Worm (Caenorhabditis elegans) whole organism, mixed stage, embryonic: ENCODE results near the gene BE10.5.

Source experiments
- M03D4.4 ChIP-seq: sonication (generic microtip); optimal IDR thresholded peaks from 2 replicates; lab custom pipeline; 2017; ENCODE audit warnings: mild to moderate bottlenecking, missing genetic modification characterization, missing compliant biosample characterization
- bed-3 ChIP-seq: fragments of 200-800 bp; sonication (Bioruptor generic); optimal IDR thresholded peaks from 3 replicates; lab custom pipeline; 2018; ENCODE audit warnings: mild to moderate bottlenecking, missing genetic modification characterization, moderate library complexity, missing compliant biosample characterization
- blmp-1 ChIP-seq: fragments of 150-350 bp; optimal IDR thresholded peaks from 2 replicates; lab custom pipeline; 2014; ENCODE audit warnings: missing biosample characterization, missing genetic modification characterization
- ceh-39 ChIP-seq: fragments of 150-350 bp; optimal IDR thresholded peaks from 2 replicates; lab custom pipeline; 2014; ENCODE audit warnings: missing biosample characterization, missing genetic modification characterization
- ceh-43 ChIP-seq: fragments of 200-800 bp; sonication (Bioruptor generic); optimal IDR thresholded peaks from 2 replicates; lab custom pipeline; 2018; ENCODE audit warnings: mild to moderate bottlenecking, missing genetic modification characterization, moderate library complexity, missing compliant biosample characterization
- ceh-83 ChIP-seq: fragments of 200-800 bp; sonication (Bioruptor generic); optimal IDR thresholded peaks from 2 replicates; lab custom pipeline; 2018; ENCODE audit warnings: mild to moderate bottlenecking, missing genetic modification characterization, missing compliant biosample characterization
- ces-1 ChIP-seq: fragments of 150-350 bp; optimal IDR thresholded peaks from 2 replicates; lab custom pipeline; 2014; ENCODE audit warnings: missing biosample characterization, missing genetic modification reagents, missing genetic modification characterization
- drap-1 ChIP-seq: fragments of 200-800 bp; sonication (Bioruptor generic); optimal IDR thresholded peaks from 3 replicates; lab custom pipeline; 2018; ENCODE audit warnings: mild to moderate bottlenecking, missing genetic modification characterization, missing compliant biosample characterization
- elt-3 ChIP-seq: fragments of 150-350 bp; optimal IDR thresholded peaks from 2 replicates; lab custom pipeline; 2014; ENCODE audit warnings: missing biosample characterization, missing genetic modification characterization
- flh-1 ChIP-seq: fragments of 200-800 bp; sonication (Bioruptor generic); optimal IDR thresholded peaks from 2 replicates; lab custom pipeline; 2018; ENCODE audit warnings: mild to moderate bottlenecking, missing genetic modification characterization, moderate library complexity, missing compliant biosample characterization
- hlh-1 ChIP-seq: fragments of 150-350 bp; optimal IDR thresholded peaks from 2 replicates; lab custom pipeline; 2014; ENCODE audit warnings: missing biosample characterization, missing genetic modification reagents, missing genetic modification characterization
- lin-13 ChIP-seq: fragments of 150-350 bp; optimal IDR thresholded peaks from 2 replicates; lab custom pipeline; 2014; ENCODE audit warnings: missing biosample characterization, missing genetic modification characterization
- lsy-2 ChIP-seq: fragments of 150-350 bp; optimal IDR thresholded peaks from 2 replicates; lab custom pipeline; 2014; ENCODE audit warnings: missing biosample characterization, missing genetic modification characterization
- mab-5 ChIP-seq: fragments of 150-350 bp; optimal IDR thresholded peaks from 2 replicates; lab custom pipeline; 2014; ENCODE audit warnings: missing biosample characterization, missing genetic modification characterization
- mep-1 ChIP-seq: fragments of 150-350 bp; optimal IDR thresholded peaks from 2 replicates; lab custom pipeline; 2017; ENCODE audit warnings: missing biosample characterization, missing genetic modification reagents, missing genetic modification characterization, inconsistent platforms
- nhr-12 ChIP-seq: fragments of 150-350 bp; optimal IDR thresholded peaks from 2 replicates; lab custom pipeline; 2014; ENCODE audit warnings: missing biosample characterization, missing genetic modification characterization
- nhr-2 ChIP-seq: fragments of 150-350 bp; optimal IDR thresholded peaks from 2 replicates; lab custom pipeline; 2014; ENCODE audit warnings: missing biosample characterization, missing genetic modification characterization
- nhr-237 ChIP-seq: fragments of 150-350 bp; optimal IDR thresholded peaks from 2 replicates; lab custom pipeline; 2014; ENCODE audit warnings: missing biosample characterization, missing genetic modification characterization
- nhr-28 ChIP-seq: fragments of 150-350 bp; optimal IDR thresholded peaks from 2 replicates; lab custom pipeline; 2014; ENCODE audit warnings: missing biosample characterization, missing genetic modification characterization
- nhr-76 ChIP-seq: sonication (generic microtip); optimal IDR thresholded peaks from 2 replicates; lab custom pipeline; 2017; ENCODE audit warnings: missing biosample characterization, missing genetic modification characterization
- pha-4 ChIP-seq: fragments of 150-350 bp; optimal IDR thresholded peaks from 2 replicates; lab custom pipeline; 2018; ENCODE audit warnings: missing biosample characterization, missing genetic modification reagents, missing genetic modification characterization
- sem-2 ChIP-seq: fragments of 200-800 bp; sonication (Bioruptor generic); optimal IDR thresholded peaks from 2 replicates; lab custom pipeline; 2018; ENCODE audit warnings: mild to moderate bottlenecking, missing genetic modification characterization, missing compliant biosample characterization
- snpc-4 ChIP-seq: fragments of 150-350 bp; optimal IDR thresholded peaks from 2 replicates; lab custom pipeline; 2014; ENCODE audit warnings: missing biosample characterization, missing genetic modification characterization
- sptf-1 ChIP-seq: sonication (generic microtip); optimal IDR thresholded peaks from 2 replicates; lab custom pipeline; 2017; ENCODE audit warnings: mild to moderate bottlenecking, missing genetic modification characterization, moderate library complexity, missing compliant biosample characterization
- tbx-8 ChIP-seq: fragments of 200-800 bp; sonication (Bioruptor generic); optimal IDR thresholded peaks from 2 replicates; lab custom pipeline; 2018; ENCODE audit warnings: mild to moderate bottlenecking, missing genetic modification characterization, moderate library complexity, missing compliant biosample characterization
- unc-39 ChIP-seq: fragments of 150-350 bp; optimal IDR thresholded peaks from 2 replicates; lab custom pipeline; 2014; ENCODE audit warnings: missing biosample characterization, missing genetic modification characterization
- unc-62 ChIP-seq: fragments of 150-350 bp; optimal IDR thresholded peaks from 2 replicates; lab custom pipeline; 2014; ENCODE audit warnings: missing biosample characterization, missing genetic modification reagents, missing genetic modification characterization
- zip-8 ChIP-seq: fragments of 150-350 bp; optimal IDR thresholded peaks from 2 replicates; lab custom pipeline; 2014; ENCODE audit warnings: missing biosample characterization, missing genetic modification characterization
- ztf-11 ChIP-seq: fragments of 150-350 bp; optimal IDR thresholded peaks from 2 replicates; lab custom pipeline; 2014; ENCODE audit warnings: missing biosample characterization, missing genetic modification characterization

The BE10.5 gene

ce11 chrIII:12784854-12785253, 21.8 kb downstream of the BE10.5 start, which contains the start of gene lgc-37:
lgc-37 (plus strand) TSS chrIII:12785154.
- TF ChIP-seq bed-3 (GFP tag; lab: Kevin White, UChicago) (no peak), pha-4 (tag; lab: Kevin White, UChicago) (no peak), tbx-8 (GFP tag; lab: Kevin White, UChicago) (no peak), zip-8 (tag; lab: Kevin White, UChicago) (no peak), nhr-2 (tag; lab: Kevin White, UChicago) (no peak), flh-1 (no peak), mep-1 (tag; lab: Kevin White, UChicago) (no peak), ces-1 (GFP tag; lab: Kevin White, UChicago) (no peak), M03D4.4 (tag; lab: Kevin White, UChicago) (no peak), ztf-11 (tag; lab: Kevin White, UChicago) (no peak), snpc-4 (tag; lab: Kevin White, UChicago) (no peak), ceh-43 (GFP tag; lab: Kevin White, UChicago) (no peak), unc-39 (tag; lab: Kevin White, UChicago) (no peak), sptf-1 (tag; lab: Kevin White, UChicago) (no peak), blmp-1 (tag; lab: Kevin White, UChicago) (no peak), unc-62 (GFP tag; lab: Kevin White, UChicago) (no peak), mab-5 (tag; lab: Kevin White, UChicago) (no peak), sem-2 (GFP tag; lab: Kevin White, UChicago) (no peak), nhr-12 (no peak), lin-13 (tag; lab: Kevin White, UChicago) (no peak)

- TF ChIP-seq ces-1 (GFP tag; lab: Kevin White, UChicago) (peak; percentile 55), M03D4.4 (tag; lab: Kevin White, UChicago) (no peak), ceh-43 (GFP tag; lab: Kevin White, UChicago) (no peak)
Observed at ce11 chrIII:12783878-12784277, 22.7 kb downstream of the BE10.5 start.

ce11 chrIII:12779676-12780337, 26.8 kb downstream of the BE10.5 start, which contains the start of gene gab-1:
gab-1 (minus strand) TSS chrIII:12779726.
- TF ChIP-seq ceh-83 (GFP tag; lab: Kevin White, UChicago) (peak; percentile 5), lsy-2 (no peak), nhr-237 (tag; lab: Kevin White, UChicago) (no peak), hlh-1 (tag; lab: Kevin White, UChicago) (no peak), sptf-1 (tag; lab: Kevin White, UChicago) (peak; percentile 24)
- TF ChIP-seq, all 35 proteins: peak for 2

- no peak for TF ChIP-seq nhr-28 (tag; lab: Kevin White, UChicago)
- TF ChIP-seq M03D4.4 (tag; lab: Kevin White, UChicago): no peak
- no peak for TF ChIP-seq mep-1 (tag; lab: Kevin White, UChicago)
- no peak for TF ChIP-seq ztf-11 (tag; lab: Kevin White, UChicago)
- no peak for TF ChIP-seq ceh-83 (GFP tag; lab: Kevin White, UChicago)
- no peak for TF ChIP-seq ces-1 (GFP tag; lab: Kevin White, UChicago)
- no peak for TF ChIP-seq pha-4 (tag; lab: Kevin White, UChicago)
- TF ChIP-seq nhr-76 (tag; lab: Kevin White, UChicago): no peak
- TF ChIP-seq ceh-39: no peak
- TF ChIP-seq elt-3: no peak
- TF ChIP-seq drap-1 (GFP tag; lab: Kevin White, UChicago): no peak
- TF ChIP-seq zip-8 (tag; lab: Kevin White, UChicago): no peak
- no peak for TF ChIP-seq sptf-1 (tag; lab: Kevin White, UChicago)
- TF ChIP-seq unc-39 (tag; lab: Kevin White, UChicago): no peak
Observed at ce11 chrIII:12773753-12774152, 32.9 kb downstream of the BE10.5 start.

- no peak for TF ChIP-seq nhr-2 (tag; lab: Kevin White, UChicago)
- TF ChIP-seq lin-13 (tag; lab: Kevin White, UChicago): no peak
Observed at ce11 chrIII:12764241-12764640, 42.4 kb downstream of the BE10.5 start, which contains the start of the genes irld-19 and irld-61. irld-19 (minus strand) TSS chrIII:12764341. irld-61 (plus strand) TSS chrIII:12764553.

ce11 chrIII:12757367-12757766, 49.2 kb downstream of the BE10.5 start, which contains the start of gene srw-9:
srw-9 (plus strand) TSS chrIII:12757667.
- no peak for TF ChIP-seq nhr-237 (tag; lab: Kevin White, UChicago)
- no peak for TF ChIP-seq lsy-2
- no peak for TF ChIP-seq elt-3
- no peak for TF ChIP-seq M03D4.4 (tag; lab: Kevin White, UChicago)
- TF ChIP-seq, all 35 proteins: peak for 0
